Fruit fly (Drosophila melanogaster) whole organism, prepupa: ENCODE data around the gene janA.

Source experiments
- Blimp-1 ChIP-seq: fragments of 200-800 bp; sonication (Bioruptor generic); optimal IDR thresholded peaks from 3 replicates; lab custom pipeline; 2017; ENCODE audit warnings: missing biosample characterization, missing genetic modification characterization, mild to moderate bottlenecking, moderate library complexity, missing genetic modification reagents
- CG10631 ChIP-seq: fragments of 200-800 bp; sonication (Bioruptor generic); optimal IDR thresholded peaks from 2 replicates; lab custom pipeline; 2016; ENCODE audit warnings: missing biosample characterization, missing genetic modification characterization
- CG11294 ChIP-seq: fragments of 200-800 bp; sonication (Bioruptor generic); IDR thresholded peaks from 2 replicates; pipeline ENCODE4 v1.3.6; 2022; ENCODE audit warnings: missing biosample characterization, missing genetic modification characterization
- CG11902 ChIP-seq: fragments of 200-800 bp; sonication (Bioruptor generic); optimal IDR thresholded peaks from 3 replicates; lab custom pipeline; 2016; ENCODE audit warnings: missing biosample characterization, missing genetic modification characterization
- CG15336 ChIP-seq: fragments of 200-800 bp; sonication (Bioruptor generic); IDR thresholded peaks from 2 replicates; pipeline ENCODE4 v1.3.6; 2022; ENCODE audit warnings: missing biosample characterization, missing genetic modification characterization
- CG1621 ChIP-seq: fragments of 200-800 bp; sonication (Bioruptor generic); optimal IDR thresholded peaks from 3 replicates; lab custom pipeline; 2018; ENCODE audit warnings: missing biosample characterization, mild to moderate bottlenecking, missing genetic modification characterization
- CG3032 ChIP-seq: fragments of 200-800 bp; optimal IDR thresholded peaks from 2 replicates; lab custom pipeline; 2019; ENCODE audit warnings: missing biosample characterization, mild to moderate bottlenecking, missing genetic modification characterization, moderate library complexity
- CG32006 ChIP-seq: fragments of 200-800 bp; sonication (Bioruptor generic); optimal IDR thresholded peaks from 3 replicates; lab custom pipeline; 2017; ENCODE audit warnings: missing biosample characterization, mild to moderate bottlenecking, missing genetic modification characterization
- CG34406 ChIP-seq: fragments of 200-800 bp; sonication (Bioruptor generic); optimal IDR thresholded peaks from 3 replicates; lab custom pipeline; 2016; ENCODE audit warnings: missing biosample characterization, missing genetic modification characterization
- CG3919 ChIP-seq: fragments of 200-800 bp; sonication (Bioruptor generic); optimal IDR thresholded peaks from 3 replicates; lab custom pipeline; 2016; ENCODE audit warnings: missing biosample characterization, missing genetic modification characterization
- CG4318 ChIP-seq: fragments of 200-800 bp; sonication (Bioruptor generic); optimal IDR thresholded peaks from 3 replicates; lab custom pipeline; 2017; ENCODE audit warnings: missing biosample characterization, mild to moderate bottlenecking, missing genetic modification characterization
- CG6163 ChIP-seq: fragments of 200-800 bp; sonication (Bioruptor generic); IDR thresholded peaks from 3 replicates; pipeline ENCODE4 v1.3.6; 2022; ENCODE audit warnings: missing biosample characterization, missing genetic modification characterization
- CG6792 ChIP-seq: fragments of 200-800 bp; sonication (Bioruptor generic); optimal IDR thresholded peaks from 3 replicates; lab custom pipeline; 2016; ENCODE audit warnings: missing biosample characterization, missing genetic modification characterization
- CG6854 ChIP-seq: fragments of 200-800 bp; sonication (Bioruptor generic); optimal IDR thresholded peaks from 2 replicates; lab custom pipeline; 2017; ENCODE audit warnings: missing biosample characterization, mild to moderate bottlenecking, missing genetic modification characterization
- CG8119 ChIP-seq: fragments of 200-800 bp; sonication (Bioruptor generic); IDR thresholded peaks from 3 replicates; pipeline ENCODE4 v1.3.6; 2022; ENCODE audit warnings: missing biosample characterization, missing genetic modification characterization
- CG8632 ChIP-seq: fragments of 200-800 bp; sonication (Bioruptor generic); optimal IDR thresholded peaks from 3 replicates; lab custom pipeline; 2016; ENCODE audit warnings: missing biosample characterization, missing genetic modification characterization
- CG9139 ChIP-seq: fragments of 200-800 bp; sonication (Bioruptor generic); optimal IDR thresholded peaks from 3 replicates; lab custom pipeline; 2017; ENCODE audit warnings: missing biosample characterization, mild to moderate bottlenecking, missing genetic modification characterization
- Eip93F ChIP-seq: fragments of 200-800 bp; sonication (Bioruptor generic); optimal IDR thresholded peaks from 2 replicates; lab custom pipeline; 2016; ENCODE audit warnings: missing biosample characterization, mild to moderate bottlenecking, missing genetic modification characterization
- Ets21C ChIP-seq: fragments of 200-800 bp; sonication (Bioruptor generic); optimal IDR thresholded peaks from 3 replicates; lab custom pipeline; 2016; ENCODE audit warnings: missing biosample characterization, missing genetic modification characterization
- Hr4 ChIP-seq: fragments of 200-800 bp; sonication (Bioruptor generic); optimal IDR thresholded peaks from 3 replicates; lab custom pipeline; 2016; ENCODE audit warnings: missing biosample characterization, missing genetic modification characterization
- Met ChIP-seq: fragments of 200-800 bp; sonication (Bioruptor generic); optimal IDR thresholded peaks from 3 replicates; lab custom pipeline; 2016; ENCODE audit warnings: missing biosample characterization, missing genetic modification characterization
- OdsH ChIP-seq: fragments of 200-800 bp; sonication (Bioruptor generic); optimal IDR thresholded peaks from 3 replicates; lab custom pipeline; 2016; ENCODE audit warnings: missing biosample characterization, missing genetic modification characterization
- Sox102F ChIP-seq: fragments of 200-800 bp; sonication (Bioruptor generic); optimal IDR thresholded peaks from 2 replicates; lab custom pipeline; 2016; ENCODE audit warnings: missing biosample characterization, mild to moderate bottlenecking, missing genetic modification characterization
- Sox14 ChIP-seq: fragments of 200-800 bp; sonication (Bioruptor generic); optimal IDR thresholded peaks from 3 replicates; lab custom pipeline; 2016; ENCODE audit warnings: missing biosample characterization, missing genetic modification characterization
- Sox15 ChIP-seq: fragments of 200-800 bp; sonication (Bioruptor generic); optimal IDR thresholded peaks from 3 replicates; lab custom pipeline; 2016; ENCODE audit warnings: missing biosample characterization, missing genetic modification characterization
- achi ChIP-seq: fragments of 200-800 bp; sonication (Bioruptor generic); optimal IDR thresholded peaks from 3 replicates; lab custom pipeline; 2016; ENCODE audit warnings: missing biosample characterization, missing genetic modification characterization
- acj6 ChIP-seq: fragments of 200-800 bp; sonication (Bioruptor generic); optimal IDR thresholded peaks from 3 replicates; lab custom pipeline; 2016; ENCODE audit warnings: missing biosample characterization, missing genetic modification characterization
- cyc ChIP-seq: fragments of 200-800 bp; sonication (Bioruptor generic); optimal IDR thresholded peaks from 3 replicates; lab custom pipeline; 2016; ENCODE audit warnings: missing biosample characterization, missing genetic modification characterization
- dsx ChIP-seq: fragments of 200-800 bp; optimal IDR thresholded peaks from 3 replicates; lab custom pipeline; 2019; ENCODE audit warnings: missing biosample characterization, mild to moderate bottlenecking, missing genetic modification characterization, moderate library complexity; ENCODE audit not compliant: poor library complexity, severe bottlenecking
- eg ChIP-seq: fragments of 200-800 bp; sonication (Bioruptor generic); IDR thresholded peaks from 3 replicates; pipeline ENCODE4 v1.3.6; 2022; ENCODE audit warnings: missing biosample characterization, missing genetic modification characterization
- esn ChIP-seq: fragments of 200-800 bp; sonication (Bioruptor generic); optimal IDR thresholded peaks from 2 replicates; lab custom pipeline; 2016; ENCODE audit warnings: missing biosample characterization, mild to moderate bottlenecking, missing genetic modification characterization, moderate library complexity
- fkh ChIP-seq: fragments of 200-800 bp; sonication (Bioruptor generic); optimal IDR thresholded peaks from 3 replicates; lab custom pipeline; 2017; ENCODE audit warnings: missing biosample characterization, mild to moderate bottlenecking, missing genetic modification characterization, moderate library complexity
- lz ChIP-seq: fragments of 200-800 bp; sonication (Bioruptor generic); optimal IDR thresholded peaks from 3 replicates; lab custom pipeline; 2016; ENCODE audit warnings: missing biosample characterization, missing genetic modification characterization
- net ChIP-seq: fragments of 200-800 bp; sonication (Bioruptor generic); optimal IDR thresholded peaks from 3 replicates; lab custom pipeline; 2016; ENCODE audit warnings: missing biosample characterization, missing genetic modification characterization
- svp ChIP-seq: fragments of 200-800 bp; sonication (Bioruptor generic); peaks from one replicate; lab custom pipeline; 2016; ENCODE audit warnings: missing biosample characterization, missing genetic modification characterization
- topi ChIP-seq: fragments of 200-800 bp; sonication (Bioruptor generic); optimal IDR thresholded peaks from 3 replicates; lab custom pipeline; 2016; ENCODE audit warnings: missing biosample characterization, missing genetic modification characterization

The janA gene

DNA sequence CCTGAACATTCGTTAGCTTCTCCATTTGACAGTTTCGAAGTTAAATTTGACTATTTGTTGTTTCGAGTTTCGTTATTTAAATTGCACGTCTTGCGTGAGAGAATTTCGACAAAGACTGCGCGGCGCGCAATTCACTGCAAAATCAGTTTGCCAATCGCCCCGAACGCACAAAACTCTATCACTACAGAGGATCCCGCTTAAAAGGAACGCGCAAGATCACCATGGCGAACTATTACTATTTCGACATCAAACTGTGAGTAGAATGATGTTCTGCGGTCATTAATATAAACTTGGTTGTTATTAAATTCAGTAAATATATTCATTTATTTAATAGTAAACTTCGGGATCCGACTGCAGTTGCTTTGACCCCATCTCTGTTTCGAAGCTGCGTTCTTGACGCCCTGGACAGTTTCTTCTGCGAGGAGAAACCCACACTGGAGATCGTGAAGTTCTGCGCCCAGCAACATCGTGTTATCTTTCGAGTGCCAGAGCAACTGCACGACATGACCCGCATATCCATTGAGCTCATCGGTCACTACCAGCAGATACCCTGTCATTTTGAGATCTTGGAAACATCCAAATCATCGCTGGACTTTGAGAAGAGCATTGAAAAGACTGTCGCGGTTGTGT is 16.7 kb upstream of the janA start, which contains the start of the genes Rpp14b and spn-A (continued):
- peak; percentile 39 for TF ChIP-seq esn
- no peak for TF ChIP-seq CG11902 (GFP tag; lab: Kevin White, UChicago)
- no peak for TF ChIP-seq Blimp-1 (GFP tag; lab: Kevin White, UChicago)
- peak; percentile 37 for TF ChIP-seq cyc (GFP tag; lab: Kevin White, UChicago)
- no peak for TF ChIP-seq Ets21C
- peak; percentile 19 for TF ChIP-seq Met
- peak; percentile 77 for TF ChIP-seq svp (GFP tag; lab: Kevin White, UChicago)
- peak; percentile 28 for TF ChIP-seq CG3919 (GFP tag; lab: Kevin White, UChicago)
- no peak for TF ChIP-seq CG6163 (GFP tag; lab: Robert Waterston, UW)
- peak; percentile 56 for TF ChIP-seq lz (GFP tag; lab: Kevin White, UChicago)
- TF ChIP-seq acj6 (GFP tag; lab: Kevin White, UChicago) = peak; percentile 50
- peak; percentile 47 for TF ChIP-seq Sox15
- no peak for TF ChIP-seq CG4318 (GFP tag; lab: Kevin White, UChicago)
- TF ChIP-seq CG34406 (GFP tag; lab: Kevin White, UChicago) = peak; percentile 38
- no peak for TF ChIP-seq CG1621 (tag; lab: Kevin White, UChicago)
- TF ChIP-seq eg (GFP tag; lab: Robert Waterston, UW) = peak; percentile 58; the same call in 2 of the 3 replicates
- no peak for TF ChIP-seq achi (GFP tag; lab: Kevin White, UChicago)
- TF ChIP-seq topi (GFP tag; lab: Kevin White, UChicago) = peak; percentile 5
- peak; percentile 32 for TF ChIP-seq Eip93F
- peak; percentile 57 for TF ChIP-seq Hr4 (GFP tag; lab: Kevin White, UChicago)
- peak; percentile 44 for TF ChIP-seq CG32006 (GFP tag; lab: Kevin White, UChicago)
- no peak for TF ChIP-seq CG11294 (GFP tag; lab: Robert Waterston, UW)
- peak; percentile 61 for TF ChIP-seq CG8119 (GFP tag; lab: Robert Waterston, UW)
- TF ChIP-seq, all 60 proteins: peak for 29

DNA sequence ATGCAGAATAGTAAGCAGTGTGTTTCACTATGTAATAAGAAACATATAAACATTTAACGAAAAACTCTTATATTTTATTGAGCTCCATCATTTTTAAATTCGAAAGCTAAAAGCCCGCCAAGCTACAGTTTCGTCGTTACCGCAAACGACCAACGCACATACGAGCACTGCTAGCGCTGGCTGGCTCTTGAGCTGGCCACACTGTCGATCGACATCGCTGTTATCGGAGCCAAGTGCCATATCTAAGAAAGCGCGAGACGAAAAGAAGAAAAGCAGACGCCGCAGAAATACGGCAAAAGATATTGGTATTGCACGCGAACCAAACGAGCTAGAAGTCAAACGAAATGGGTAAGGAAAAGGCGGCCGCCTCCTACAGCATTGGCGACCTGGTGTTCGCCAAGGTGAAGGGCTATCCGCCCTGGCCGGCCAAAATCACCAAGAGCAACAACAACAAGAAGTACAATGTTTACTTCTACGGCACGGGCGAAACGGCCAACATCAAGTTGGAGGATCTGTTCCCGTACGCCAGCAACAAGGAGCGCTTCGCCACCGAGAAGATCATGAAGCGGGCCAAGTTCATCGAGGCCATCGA is 13.2 kb upstream of the janA start, which contains the start of gene Jasper:
Jasper (plus strand) TSS at position 60 of the 592 bp plus-strand sequence.
- TF ChIP-seq Blimp-1 (GFP tag; lab: Kevin White, UChicago) (no peak), CG6854 (GFP tag; lab: Kevin White, UChicago) (peak; percentile 5), fkh (peak; percentile 7), dsx (GFP tag; lab: Kevin White, UChicago) (peak; percentile 28), CG6163 (GFP tag; lab: Robert Waterston, UW) (no peak), CG3032 (tag; lab: Kevin White, UChicago) (peak; percentile 14), CG15336 (GFP tag; lab: Robert Waterston, UW) (peak; percentile 15; the same call in 1 of the 2 replicates), CG1621 (tag; lab: Kevin White, UChicago) (peak; percentile 33), Sox14 (GFP tag; lab: Kevin White, UChicago) (peak; percentile 29)

DNA sequence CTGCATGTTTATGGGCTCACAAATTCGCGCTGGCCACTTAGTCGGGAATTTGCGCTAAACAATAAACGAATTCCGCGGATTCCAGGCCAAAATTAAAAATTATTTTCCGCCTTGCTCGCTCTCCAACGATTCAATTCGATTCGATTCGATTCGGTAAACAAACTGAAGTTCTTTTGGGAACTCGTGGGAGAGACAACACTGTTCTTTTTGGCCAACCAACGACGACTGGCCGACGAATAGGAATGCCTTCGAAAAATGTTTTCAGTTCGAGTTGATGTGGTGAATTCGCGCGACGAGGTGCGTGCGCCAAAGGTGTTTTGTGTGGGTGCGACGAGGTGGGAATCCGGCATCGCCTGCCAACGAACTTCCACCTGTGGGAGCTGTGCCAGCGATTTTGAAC is 12.6 kb upstream of the janA start, which contains the start of gene CG15528:
CG15528 (minus strand) TSS at position 180 of the 400 bp plus-strand sequence.
- TF ChIP-seq OdsH (GFP tag; lab: Kevin White, UChicago) = no peak
- no peak for TF ChIP-seq CG6792 (GFP tag; lab: Kevin White, UChicago)
- TF ChIP-seq topi (GFP tag; lab: Kevin White, UChicago) = no peak
- TF ChIP-seq CG8632 (GFP tag; lab: Kevin White, UChicago) = no peak
- no peak for TF ChIP-seq CG10631 (GFP tag; lab: Kevin White, UChicago)
- no peak for TF ChIP-seq Ets21C
- TF ChIP-seq net = no peak
- TF ChIP-seq acj6 (GFP tag; lab: Kevin White, UChicago) = no peak
- no peak for TF ChIP-seq CG9139 (GFP tag; lab: Kevin White, UChicago)
- TF ChIP-seq Sox102F = no peak
